Fruit fly (Drosophila melanogaster) whole organism, embryonic: ENCODE data around the gene nop5.

Experiments
- BEAF-32 ChIP-seq: fragments of 200-800 bp; sonication (Bioruptor generic); optimal IDR thresholded peaks from 3 replicates; lab custom pipeline; 2017; ENCODE audit warnings: missing biosample characterization, missing genetic modification characterization, mild to moderate bottlenecking, moderate library complexity, missing genetic modification reagents
- CG11504 ChIP-seq: fragments of 200-800 bp; sonication (Bioruptor generic); optimal IDR thresholded peaks from 3 replicates; lab custom pipeline; 2019; ENCODE audit warnings: missing biosample characterization, mild to moderate bottlenecking, missing genetic modification characterization, moderate library complexity
- CG12659 ChIP-seq: fragments of 200-800 bp; sonication (Bioruptor generic); optimal IDR thresholded peaks from 3 replicates; lab custom pipeline; 2017; ENCODE audit warnings: mild to moderate bottlenecking, missing biosample characterization, missing genetic modification reagents, missing genetic modification characterization
- CG14860 ChIP-seq: fragments of 200-800 bp; sonication (Bioruptor generic); IDR thresholded peaks from 3 replicates; pipeline ENCODE4 v1.3.6; 2022; ENCODE audit warnings: missing biosample characterization, missing genetic modification characterization; ENCODE audit not compliant: partially characterized antibody
- CG15514 ChIP-seq: fragments of 200-800 bp; sonication (Bioruptor generic); optimal IDR thresholded peaks from 3 replicates; lab custom pipeline; 2017; ENCODE audit warnings: missing biosample characterization, missing genetic modification characterization, mild to moderate bottlenecking, moderate library complexity, missing genetic modification reagents
- CG18262 ChIP-seq: fragments of 200-800 bp; optimal IDR thresholded peaks from 3 replicates; lab custom pipeline; 2019; ENCODE audit warnings: missing biosample characterization, mild to moderate bottlenecking, missing genetic modification characterization, moderate library complexity
- CG2116 ChIP-seq: fragments of 200-800 bp; sonication (Bioruptor generic); optimal IDR thresholded peaks from 3 replicates; lab custom pipeline; 2018; ENCODE audit warnings: missing biosample characterization, mild to moderate bottlenecking, missing genetic modification characterization
- CG2129 ChIP-seq: fragments of 200-800 bp; sonication (Bioruptor generic); IDR thresholded peaks from 2 replicates; pipeline ENCODE4 v1.3.6; 2022; ENCODE audit warnings: missing biosample characterization, missing genetic modification characterization; ENCODE audit not compliant: partially characterized antibody
- CG34224 ChIP-seq: fragments of 200-800 bp; sonication (Bioruptor generic); IDR thresholded peaks from 3 replicates; pipeline ENCODE4 v1.3.6; 2022; ENCODE audit warnings: missing biosample characterization, missing genetic modification characterization; ENCODE audit not compliant: partially characterized antibody
- CG3847 ChIP-seq: fragments of 200-800 bp; sonication (Bioruptor generic); IDR thresholded peaks from 2 replicates; pipeline ENCODE4 v1.3.6; 2022; ENCODE audit warnings: missing biosample characterization, missing genetic modification characterization
- CG4424 ChIP-seq: fragments of 200-800 bp; sonication (Bioruptor generic); optimal IDR thresholded peaks from 3 replicates; lab custom pipeline; 2016; ENCODE audit warnings: missing biosample characterization, missing genetic modification characterization
- CG6791 ChIP-seq: fragments of 200-800 bp; sonication (Bioruptor generic); IDR thresholded peaks from 3 replicates; pipeline ENCODE4 v1.3.6; 2022; ENCODE audit warnings: missing biosample characterization, missing genetic modification characterization; ENCODE audit not compliant: partially characterized antibody
- CG8765 ChIP-seq: fragments of 200-800 bp; sonication (Bioruptor generic); IDR thresholded peaks from 2 replicates; pipeline ENCODE4 v1.3.6; 2022; ENCODE audit warnings: missing biosample characterization, missing genetic modification characterization
- CG9797 ChIP-seq: fragments of 200-800 bp; sonication (Bioruptor generic); optimal IDR thresholded peaks from 3 replicates; lab custom pipeline; 2018; ENCODE audit warnings: missing biosample characterization, mild to moderate bottlenecking, missing genetic modification characterization
- CG9817 ChIP-seq: fragments of 200-800 bp; sonication (Bioruptor generic); optimal IDR thresholded peaks from 2 replicates; lab custom pipeline; 2018; ENCODE audit warnings: missing biosample characterization, mild to moderate bottlenecking, missing genetic modification characterization, moderate library complexity
- Dp ChIP-seq: fragments of 200-800 bp; sonication (Bioruptor generic); optimal IDR thresholded peaks from 2 replicates; lab custom pipeline; 2018; ENCODE audit warnings: missing biosample characterization, mild to moderate bottlenecking, missing genetic modification characterization, moderate library complexity
- HLH3B ChIP-seq: fragments of 200-800 bp; sonication (Bioruptor generic); IDR thresholded peaks from 2 replicates; pipeline ENCODE4 v1.3.6; 2022; ENCODE audit warnings: missing biosample characterization, missing genetic modification characterization
- HLH4C ChIP-seq: fragments of 200-800 bp; sonication (Bioruptor generic); IDR thresholded peaks from 3 replicates; pipeline ENCODE4 v1.3.6; 2022; ENCODE audit warnings: missing biosample characterization, missing genetic modification characterization; ENCODE audit not compliant: partially characterized antibody
- Hr51 ChIP-seq, 2 experiments: fragments of 200-800 bp; sonication (Bioruptor generic); optimal IDR thresholded peaks; 2 replicates in 1 of 2; 3 replicates in 1 of 2; lab custom pipeline; 2016 to 2018; ENCODE audit warnings: missing biosample characterization in 2 of 2, missing genetic modification characterization in 2 of 2, mild to moderate bottlenecking in 1 of 2, moderate library complexity in 1 of 2
- Lhr ChIP-seq: fragments of 200-800 bp; sonication (Bioruptor generic); optimal IDR thresholded peaks from 3 replicates; lab custom pipeline; 2017; ENCODE audit warnings: mild to moderate bottlenecking, missing biosample characterization, missing genetic modification reagents, missing genetic modification characterization
- Lim3 ChIP-seq: fragments of 200-800 bp; sonication (Bioruptor generic); IDR thresholded peaks from 2 replicates; pipeline ENCODE4 v1.3.6; 2022; ENCODE audit warnings: missing biosample characterization, missing genetic modification characterization
- MESR4 ChIP-seq: fragments of 200-800 bp; sonication (Bioruptor generic); optimal IDR thresholded peaks from 2 replicates; lab custom pipeline; 2018; ENCODE audit warnings: missing biosample characterization, mild to moderate bottlenecking, missing genetic modification characterization, moderate library complexity
- NFAT ChIP-seq: fragments of 200-800 bp; sonication (Bioruptor generic); IDR thresholded peaks from 2 replicates; pipeline ENCODE4 v1.3.6; 2022; ENCODE audit warnings: missing biosample characterization, missing genetic modification characterization
- Rfx ChIP-seq: fragments of 200-800 bp; sonication (Bioruptor generic); IDR thresholded peaks from 2 replicates; pipeline ENCODE4 v1.3.6; 2022; ENCODE audit warnings: missing biosample characterization, missing genetic modification characterization
- Sry-β ChIP-seq: fragments of 200-800 bp; sonication (Bioruptor generic); optimal IDR thresholded peaks from 2 replicates; lab custom pipeline; 2018; ENCODE audit warnings: missing biosample characterization, mild to moderate bottlenecking, missing genetic modification characterization, moderate library complexity
- Sry-δ ChIP-seq: fragments of 200-800 bp; sonication (Bioruptor generic); optimal IDR thresholded peaks from 2 replicates; lab custom pipeline; 2016; ENCODE audit warnings: missing biosample characterization, missing genetic modification characterization
- Taf1 ChIP-seq: fragments of 200-800 bp; sonication (Bioruptor generic); IDR thresholded peaks from 2 replicates; pipeline ENCODE4 v1.3.6; 2022; ENCODE audit warnings: missing biosample characterization, missing genetic modification characterization
- Tbp ChIP-seq: fragments of >200 bp; optimal IDR thresholded peaks from 2 replicates; lab custom pipeline; 2018; ENCODE audit warnings: missing biosample characterization, missing genetic modification characterization
- bcd ChIP-seq: fragments of 200-800 bp; sonication (Bioruptor generic); optimal IDR thresholded peaks from 2 replicates; lab custom pipeline; 2017; ENCODE audit warnings: missing biosample characterization, mild to moderate bottlenecking, missing genetic modification characterization
- chinmo ChIP-seq: fragments of 200-800 bp; sonication (Bioruptor generic); IDR thresholded peaks from 4 replicates; pipeline ENCODE4 v1.3.6; 2022; ENCODE audit warnings: missing biosample characterization, missing genetic modification characterization; ENCODE audit not compliant: partially characterized antibody
- ci ChIP-seq: fragments of 200-800 bp; sonication (Bioruptor generic); IDR thresholded peaks from 3 replicates; pipeline ENCODE4 v1.3.6; 2022; ENCODE audit warnings: missing biosample characterization, missing genetic modification characterization
- dm ChIP-seq: fragments of 200-800 bp; sonication (Bioruptor generic); optimal IDR thresholded peaks from 3 replicates; lab custom pipeline; 2016; ENCODE audit warnings: missing biosample characterization, missing genetic modification characterization
- dmrt99B ChIP-seq: fragments of 200-800 bp; sonication (Bioruptor generic); optimal IDR thresholded peaks from 2 replicates; lab custom pipeline; 2018; ENCODE audit warnings: missing biosample characterization, mild to moderate bottlenecking, missing genetic modification characterization, moderate library complexity
- grau ChIP-seq: fragments of 200-800 bp; optimal IDR thresholded peaks from 3 replicates; lab custom pipeline; 2019; ENCODE audit warnings: missing biosample characterization, mild to moderate bottlenecking, missing genetic modification characterization, moderate library complexity
- gsb ChIP-seq: fragments of 200-800 bp; sonication (Bioruptor generic); IDR thresholded peaks from 2 replicates; pipeline ENCODE4 v1.3.6; 2022; ENCODE audit warnings: missing biosample characterization, missing genetic modification characterization
- hb ChIP-seq: fragments of 200-800 bp; sonication (Bioruptor generic); IDR thresholded peaks from 3 replicates; pipeline ENCODE4 v1.3.6; 2022; ENCODE audit warnings: missing biosample characterization, missing genetic modification characterization; ENCODE audit not compliant: partially characterized antibody
- inv ChIP-seq: fragments of 200-800 bp; sonication (Bioruptor generic); IDR thresholded peaks from 2 replicates; pipeline ENCODE4 v1.3.6; 2022; ENCODE audit warnings: missing biosample characterization, missing genetic modification characterization; ENCODE audit not compliant: partially characterized antibody
- knrl ChIP-seq: fragments of 200-800 bp; sonication (Bioruptor generic); IDR thresholded peaks from 3 replicates; pipeline ENCODE4 v1.3.6; 2022; ENCODE audit warnings: missing biosample characterization, missing genetic modification characterization; ENCODE audit not compliant: partially characterized antibody
- luna ChIP-seq: fragments of 200-800 bp; sonication (Bioruptor generic); optimal IDR thresholded peaks from 2 replicates; lab custom pipeline; 2016; ENCODE audit warnings: missing biosample characterization, missing genetic modification characterization
- pzg ChIP-seq: fragments of 200-800 bp; sonication (Bioruptor generic); optimal IDR thresholded peaks from 3 replicates; lab custom pipeline; 2018; ENCODE audit warnings: missing biosample characterization, mild to moderate bottlenecking, missing genetic modification characterization, moderate library complexity
- row ChIP-seq: fragments of 200-800 bp; sonication (Bioruptor generic); IDR thresholded peaks from 3 replicates; pipeline ENCODE4 v1.3.6; 2022; ENCODE audit warnings: missing biosample characterization, missing genetic modification characterization
- sisA ChIP-seq: fragments of 200-800 bp; sonication (Bioruptor generic); IDR thresholded peaks from 2 replicates; pipeline ENCODE4 v1.3.6; 2022; ENCODE audit warnings: missing biosample characterization, missing genetic modification characterization
- sqz ChIP-seq: fragments of 200-800 bp; sonication (Bioruptor generic); optimal IDR thresholded peaks from 3 replicates; lab custom pipeline; 2018; ENCODE audit warnings: missing biosample characterization, mild to moderate bottlenecking, missing genetic modification characterization
- stwl ChIP-seq: fragments of 200-800 bp; sonication (Bioruptor generic); optimal IDR thresholded peaks from 3 replicates; lab custom pipeline; 2018; ENCODE audit warnings: missing biosample characterization, mild to moderate bottlenecking, missing genetic modification characterization, moderate library complexity
- tna ChIP-seq: fragments of 200-800 bp; sonication (Bioruptor generic); IDR thresholded peaks from 2 replicates; pipeline ENCODE4 v1.3.6; 2022; ENCODE audit warnings: missing biosample characterization, missing genetic modification characterization; ENCODE audit not compliant: partially characterized antibody
- twi ChIP-seq: fragments of 200-800 bp; optimal IDR thresholded peaks from 2 replicates; lab custom pipeline; 2019; ENCODE audit warnings: missing biosample characterization, mild to moderate bottlenecking, missing genetic modification characterization, moderate library complexity
- tx ChIP-seq: fragments of 200-800 bp; sonication (Bioruptor generic); optimal IDR thresholded peaks from 2 replicates; lab custom pipeline; 2016; ENCODE audit warnings: missing biosample characterization, missing genetic modification characterization
- unc-4 ChIP-seq: fragments of 200-800 bp; sonication (Bioruptor generic); IDR thresholded peaks from 2 replicates; pipeline ENCODE4 v1.3.6; 2022; ENCODE audit warnings: missing biosample characterization, missing genetic modification characterization; ENCODE audit not compliant: partially characterized antibody

Gene nop5

dm6 chr2L:6967422-6968012 lies 49.0 kb upstream of the nop5 start, which contains the start of gene Sumo (continued):
- TF ChIP-seq inv (GFP tag; lab: Robert Waterston, UW) = peak; percentile 100
- peak; percentile 93 for TF ChIP-seq row (GFP tag; lab: Robert Waterston, UW)
- TF ChIP-seq ci (GFP tag; lab: Robert Waterston, UW) = peak; percentile 67
- peak; percentile 50 for TF ChIP-seq CG18262
- peak; percentile 93 for TF ChIP-seq unc-4
- TF ChIP-seq NFAT = peak; percentile 86
- TF ChIP-seq CG8765 (GFP tag; lab: Robert Waterston, UW) = peak; percentile 25; the same call in 1 of the 2 replicates
- peak; percentile 98 for TF ChIP-seq chinmo (GFP tag; lab: Robert Waterston, UW)
- no peak for TF ChIP-seq Tbp (GFP tag; lab: Kevin White, UChicago)
- TF ChIP-seq pzg (GFP tag; lab: Kevin White, UChicago) = peak; percentile 79
- TF ChIP-seq Lhr = peak; percentile 15
- TF ChIP-seq Rfx = peak; percentile 76
- peak; percentile 98 for TF ChIP-seq CG34224 (GFP tag; lab: Robert Waterston, UW)
- peak; percentile 99 for TF ChIP-seq CG14860 (GFP tag; lab: Robert Waterston, UW)
- TF ChIP-seq Lim3 (GFP tag; lab: Robert Waterston, UW) = no peak
- TF ChIP-seq BEAF-32 (GFP tag; lab: Kevin White, UChicago) = peak; percentile 98
- TF ChIP-seq dmrt99B (tag; lab: Kevin White, UChicago) = no peak
- peak; percentile 21 for TF ChIP-seq grau (tag; lab: Kevin White, UChicago)
- TF ChIP-seq HLH3B (GFP tag; lab: Robert Waterston, UW) = no peak
- TF ChIP-seq tna (GFP tag; lab: Robert Waterston, UW) = peak; percentile 98
- peak; percentile 15 for TF ChIP-seq Dp
- TF ChIP-seq CG2116 (GFP tag; lab: Kevin White, UChicago) = peak; percentile 94
- peak; percentile 69 for TF ChIP-seq sqz (GFP tag; lab: Kevin White, UChicago)
- no peak for TF ChIP-seq Hr51 (GFP tag; optimal IDR thresholded peaks at IDR 0.05; lab: Kevin White, UChicago)
- 0 out of 2 replicates have a peak, but pooled peaks have one; percentile 3 for TF ChIP-seq sisA (GFP tag; lab: Robert Waterston, UW)
- TF ChIP-seq hb (GFP tag; lab: Robert Waterston, UW) = peak; percentile 99
- TF ChIP-seq CG9797 (GFP tag; lab: Kevin White, UChicago) = peak; percentile 43
- TF ChIP-seq twi (tag; lab: Kevin White, UChicago) = peak; percentile 1
- 0 out of 2 replicates have a peak, but pooled peaks have one; percentile 12 for TF ChIP-seq Taf1 (GFP tag; lab: Robert Waterston, UW)
- TF ChIP-seq Sry-δ = peak; percentile 91
- peak; percentile 100 for TF ChIP-seq CG6791 (GFP tag; lab: Robert Waterston, UW)
- peak; percentile 5; the same call in 1 of the 2 replicates for TF ChIP-seq gsb (GFP tag; lab: Robert Waterston, UW)
- peak; percentile 97 for TF ChIP-seq HLH4C (GFP tag; lab: Robert Waterston, UW)
- TF ChIP-seq dm (GFP tag; lab: Kevin White, UChicago) = peak; percentile 0
- peak; percentile 81 for TF ChIP-seq MESR4 (GFP tag; lab: Kevin White, UChicago)
- TF ChIP-seq luna (GFP tag; lab: Kevin White, UChicago) = no peak
- TF ChIP-seq knrl (GFP tag; lab: Robert Waterston, UW) = peak; percentile 99
- peak; percentile 20 for TF ChIP-seq CG4424 (GFP tag; lab: Kevin White, UChicago)
- TF ChIP-seq CG3847 (GFP tag; lab: Robert Waterston, UW) = peak; percentile 47
- TF ChIP-seq bcd (GFP tag; lab: Kevin White, UChicago) = peak; percentile 11
- peak; percentile 21 for TF ChIP-seq CG15514 (GFP tag; lab: Kevin White, UChicago)
- peak; percentile 50 for TF ChIP-seq CG12659
- TF ChIP-seq tx (GFP tag; lab: Kevin White, UChicago) = no peak
- TF ChIP-seq stwl (tag; lab: Kevin White, UChicago) = peak; percentile 13
- peak; percentile 39 for TF ChIP-seq CG11504 (tag; lab: Kevin White, UChicago)
- TF ChIP-seq CG9817 = peak; percentile 27
- peak; percentile 93 for TF ChIP-seq CG2129 (GFP tag; lab: Robert Waterston, UW)
- peak; percentile 40 for TF ChIP-seq Sry-β (GFP tag; lab: Kevin White, UChicago)
